Worm (Caenorhabditis elegans): ENCODE measurements around the gene nspc-13.

ce11 chrX:12404729-12405128 is 47.5 kb downstream of the nspc-13 start:
- TF ChIP-seq R02D3.7 (tag; optimal IDR thresholded peaks at IDR 0.05): no peak
- no peak for TF ChIP-seq elt-3 (tag; optimal IDR thresholded peaks at IDR 0.05)
- no peak for TF ChIP-seq pha-4 (tag; optimal IDR thresholded peaks at IDR 0.05)
- no peak for TF ChIP-seq nhr-77 (tag; optimal IDR thresholded peaks at IDR 0.05)
- no peak for TF ChIP-seq snpc-4 (tag; optimal IDR thresholded peaks at IDR 0.05)
- TF ChIP-seq ceh-82 (tag; optimal IDR thresholded peaks at IDR 0.05): no peak
- TF ChIP-seq sea-2 (GFP tag; optimal IDR thresholded peaks at IDR 0.05): no peak
- TF ChIP-seq nhr-12 (tag; optimal IDR thresholded peaks at IDR 0.05): no peak
